Fruit fly (Drosophila melanogaster) whole organism, prepupa: ENCODE data around the gene Nna1.

ENCODE experiments used
- CG10669 ChIP-seq: fragments of 200-800 bp; sonication (Bioruptor generic); optimal IDR thresholded peaks from 3 replicates; lab custom pipeline; 2018; ENCODE audit warnings: missing biosample characterization, mild to moderate bottlenecking, missing genetic modification characterization, moderate library complexity
- CG11294 ChIP-seq: fragments of 200-800 bp; sonication (Bioruptor generic); IDR thresholded peaks from 2 replicates; pipeline ENCODE4 v1.3.6; 2022; ENCODE audit warnings: missing biosample characterization, missing genetic modification characterization
- CG11902 ChIP-seq: fragments of 200-800 bp; sonication (Bioruptor generic); optimal IDR thresholded peaks from 3 replicates; lab custom pipeline; 2016; ENCODE audit warnings: missing biosample characterization, missing genetic modification characterization
- CG15336 ChIP-seq: fragments of 200-800 bp; sonication (Bioruptor generic); IDR thresholded peaks from 2 replicates; pipeline ENCODE4 v1.3.6; 2022; ENCODE audit warnings: missing biosample characterization, missing genetic modification characterization
- CG1621 ChIP-seq: fragments of 200-800 bp; sonication (Bioruptor generic); optimal IDR thresholded peaks from 3 replicates; lab custom pipeline; 2018; ENCODE audit warnings: missing biosample characterization, mild to moderate bottlenecking, missing genetic modification characterization
- CG3032 ChIP-seq: fragments of 200-800 bp; optimal IDR thresholded peaks from 2 replicates; lab custom pipeline; 2019; ENCODE audit warnings: missing biosample characterization, mild to moderate bottlenecking, missing genetic modification characterization, moderate library complexity
- CG31627 ChIP-seq: fragments of 200-800 bp; sonication (Bioruptor generic); optimal IDR thresholded peaks from 3 replicates; lab custom pipeline; 2016; ENCODE audit warnings: missing biosample characterization, missing genetic modification characterization
- CG32006 ChIP-seq: fragments of 200-800 bp; sonication (Bioruptor generic); optimal IDR thresholded peaks from 3 replicates; lab custom pipeline; 2017; ENCODE audit warnings: missing biosample characterization, mild to moderate bottlenecking, missing genetic modification characterization
- CG3919 ChIP-seq: fragments of 200-800 bp; sonication (Bioruptor generic); optimal IDR thresholded peaks from 3 replicates; lab custom pipeline; 2016; ENCODE audit warnings: missing biosample characterization, missing genetic modification characterization
- CG4318 ChIP-seq: fragments of 200-800 bp; sonication (Bioruptor generic); optimal IDR thresholded peaks from 3 replicates; lab custom pipeline; 2017; ENCODE audit warnings: missing biosample characterization, mild to moderate bottlenecking, missing genetic modification characterization
- CG6163 ChIP-seq: fragments of 200-800 bp; sonication (Bioruptor generic); IDR thresholded peaks from 3 replicates; pipeline ENCODE4 v1.3.6; 2022; ENCODE audit warnings: missing biosample characterization, missing genetic modification characterization
- CG6276 ChIP-seq: fragments of 200-800 bp; sonication (Bioruptor generic); optimal IDR thresholded peaks from 2 replicates; lab custom pipeline; 2017; ENCODE audit warnings: missing biosample characterization, mild to moderate bottlenecking, missing genetic modification characterization
- CG6792 ChIP-seq: fragments of 200-800 bp; sonication (Bioruptor generic); optimal IDR thresholded peaks from 3 replicates; lab custom pipeline; 2016; ENCODE audit warnings: missing biosample characterization, missing genetic modification characterization
- CG6854 ChIP-seq: fragments of 200-800 bp; sonication (Bioruptor generic); optimal IDR thresholded peaks from 2 replicates; lab custom pipeline; 2017; ENCODE audit warnings: missing biosample characterization, mild to moderate bottlenecking, missing genetic modification characterization
- CG8119 ChIP-seq: fragments of 200-800 bp; sonication (Bioruptor generic); IDR thresholded peaks from 3 replicates; pipeline ENCODE4 v1.3.6; 2022; ENCODE audit warnings: missing biosample characterization, missing genetic modification characterization
- CG8319 ChIP-seq: fragments of 200-800 bp; sonication (Bioruptor generic); optimal IDR thresholded peaks from 3 replicates; lab custom pipeline; 2016; ENCODE audit warnings: missing biosample characterization, missing genetic modification characterization
- CG9139 ChIP-seq: fragments of 200-800 bp; sonication (Bioruptor generic); optimal IDR thresholded peaks from 3 replicates; lab custom pipeline; 2017; ENCODE audit warnings: missing biosample characterization, mild to moderate bottlenecking, missing genetic modification characterization
- Eip78C ChIP-seq: fragments of 200-800 bp; sonication (Bioruptor generic); peaks from one replicate; lab custom pipeline; 2016; ENCODE audit warnings: missing biosample characterization, missing genetic modification characterization
- Eip93F ChIP-seq: fragments of 200-800 bp; sonication (Bioruptor generic); optimal IDR thresholded peaks from 2 replicates; lab custom pipeline; 2016; ENCODE audit warnings: missing biosample characterization, mild to moderate bottlenecking, missing genetic modification characterization
- Gug ChIP-seq: fragments of 200-800 bp; sonication (Bioruptor generic); IDR thresholded peaks from 2 replicates; pipeline ENCODE4 v1.3.6; 2022; ENCODE audit warnings: missing biosample characterization, missing genetic modification characterization
- Hr38 ChIP-seq: sonication (Bioruptor generic); optimal IDR thresholded peaks from 2 replicates; lab custom pipeline; 2016; ENCODE audit warnings: missing biosample characterization, missing genetic modification characterization
- Hr39 ChIP-seq: fragments of 200-800 bp; sonication (Bioruptor generic); optimal IDR thresholded peaks from 2 replicates; lab custom pipeline; 2016; ENCODE audit warnings: missing biosample characterization, missing genetic modification characterization
- Hr4 ChIP-seq: fragments of 200-800 bp; sonication (Bioruptor generic); optimal IDR thresholded peaks from 3 replicates; lab custom pipeline; 2016; ENCODE audit warnings: missing biosample characterization, missing genetic modification characterization
- Lpt ChIP-seq: fragments of 200-800 bp; sonication (Bioruptor generic); optimal IDR thresholded peaks from 3 replicates; lab custom pipeline; 2016; ENCODE audit warnings: missing biosample characterization, missing genetic modification characterization
- Met ChIP-seq: fragments of 200-800 bp; sonication (Bioruptor generic); optimal IDR thresholded peaks from 3 replicates; lab custom pipeline; 2016; ENCODE audit warnings: missing biosample characterization, missing genetic modification characterization
- Sox15 ChIP-seq: fragments of 200-800 bp; sonication (Bioruptor generic); optimal IDR thresholded peaks from 3 replicates; lab custom pipeline; 2016; ENCODE audit warnings: missing biosample characterization, missing genetic modification characterization
- achi ChIP-seq: fragments of 200-800 bp; sonication (Bioruptor generic); optimal IDR thresholded peaks from 3 replicates; lab custom pipeline; 2016; ENCODE audit warnings: missing biosample characterization, missing genetic modification characterization
- acj6 ChIP-seq: fragments of 200-800 bp; sonication (Bioruptor generic); optimal IDR thresholded peaks from 3 replicates; lab custom pipeline; 2016; ENCODE audit warnings: missing biosample characterization, missing genetic modification characterization
- cyc ChIP-seq: fragments of 200-800 bp; sonication (Bioruptor generic); optimal IDR thresholded peaks from 3 replicates; lab custom pipeline; 2016; ENCODE audit warnings: missing biosample characterization, missing genetic modification characterization
- dac ChIP-seq: fragments of 200-800 bp; sonication (Bioruptor generic); optimal IDR thresholded peaks from 2 replicates; lab custom pipeline; 2017; ENCODE audit warnings: missing biosample characterization, mild to moderate bottlenecking, missing genetic modification characterization
- eg ChIP-seq: fragments of 200-800 bp; sonication (Bioruptor generic); IDR thresholded peaks from 3 replicates; pipeline ENCODE4 v1.3.6; 2022; ENCODE audit warnings: missing biosample characterization, missing genetic modification characterization
- esn ChIP-seq: fragments of 200-800 bp; sonication (Bioruptor generic); optimal IDR thresholded peaks from 2 replicates; lab custom pipeline; 2016; ENCODE audit warnings: missing biosample characterization, mild to moderate bottlenecking, missing genetic modification characterization, moderate library complexity
- fd59A ChIP-seq: fragments of 200-800 bp; sonication (Bioruptor generic); optimal IDR thresholded peaks from 2 replicates; lab custom pipeline; 2017; ENCODE audit warnings: missing biosample characterization, mild to moderate bottlenecking, missing genetic modification characterization, missing genetic modification reagents
- fkh ChIP-seq: fragments of 200-800 bp; sonication (Bioruptor generic); optimal IDR thresholded peaks from 3 replicates; lab custom pipeline; 2017; ENCODE audit warnings: missing biosample characterization, mild to moderate bottlenecking, missing genetic modification characterization, moderate library complexity
- lz ChIP-seq: fragments of 200-800 bp; sonication (Bioruptor generic); optimal IDR thresholded peaks from 3 replicates; lab custom pipeline; 2016; ENCODE audit warnings: missing biosample characterization, missing genetic modification characterization
- net ChIP-seq: fragments of 200-800 bp; sonication (Bioruptor generic); optimal IDR thresholded peaks from 3 replicates; lab custom pipeline; 2016; ENCODE audit warnings: missing biosample characterization, missing genetic modification characterization
- salr ChIP-seq, 2 experiments: fragments of 200-800 bp; sonication (Bioruptor generic); optimal IDR thresholded peaks; 3 replicates each; lab custom pipeline; 2016 to 2018; ENCODE audit warnings: missing biosample characterization in 2 of 2, missing genetic modification characterization in 2 of 2, mild to moderate bottlenecking in 1 of 2
- spab ChIP-seq: fragments of 200-800 bp; sonication (Bioruptor generic); optimal IDR thresholded peaks from 2 replicates; lab custom pipeline; 2017; ENCODE audit warnings: missing biosample characterization, mild to moderate bottlenecking, missing genetic modification characterization, missing genetic modification reagents
- ss ChIP-seq, 2 experiments: fragments of 200-800 bp; sonication (Bioruptor generic); optimal IDR thresholded peaks; 2 replicates in 1 of 2; 3 replicates in 1 of 2; lab custom pipeline; 2017 to 2018; ENCODE audit warnings: mild to moderate bottlenecking in 2 of 2, missing biosample characterization in 2 of 2, missing genetic modification characterization in 2 of 2, moderate library complexity in 1 of 2
- svp ChIP-seq: fragments of 200-800 bp; sonication (Bioruptor generic); peaks from one replicate; lab custom pipeline; 2016; ENCODE audit warnings: missing biosample characterization, missing genetic modification characterization
- vri ChIP-seq: fragments of 200-800 bp; sonication (Bioruptor generic); optimal IDR thresholded peaks from 3 replicates; lab custom pipeline; 2016; ENCODE audit warnings: missing biosample characterization, mild to moderate bottlenecking, missing genetic modification characterization

Gene Nna1

dm6 chrX:13756776-13757312, 64.8 kb downstream of the Nna1 start, which contains the start of the genes CG32625 and Rtc1 (continued):
- no peak for TF ChIP-seq CG9139 (GFP tag; lab: Kevin White, UChicago)
- TF ChIP-seq CG6276 (GFP tag; lab: Kevin White, UChicago), result no peak
- TF ChIP-seq CG6163 (GFP tag; lab: Robert Waterston, UW), result no peak
- peak; percentile 55 for TF ChIP-seq svp (GFP tag; lab: Kevin White, UChicago)
- TF ChIP-seq CG32006 (GFP tag; lab: Kevin White, UChicago), result peak; percentile 1
- peak; percentile 34 for TF ChIP-seq achi
- TF ChIP-seq ss (GFP tag; optimal IDR thresholded peaks at IDR 0.05; lab: Kevin White, UChicago), result no peak
- TF ChIP-seq CG11902 (GFP tag; lab: Kevin White, UChicago), result no peak
- TF ChIP-seq CG15336 (GFP tag; lab: Robert Waterston, UW), result peak; percentile 37; the same call in 1 of the 2 replicates
- TF ChIP-seq fkh, result peak; percentile 77
- no peak for TF ChIP-seq Sox15 (GFP tag; lab: Kevin White, UChicago)
- TF ChIP-seq Gug (GFP tag; lab: Robert Waterston, UW), result no peak; the same call in 1 of the 2 replicates
- TF ChIP-seq CG8319 (GFP tag; lab: Kevin White, UChicago), result no peak
- peak; percentile 27 for TF ChIP-seq esn (GFP tag; lab: Kevin White, UChicago)
- TF ChIP-seq CG6854 (GFP tag; lab: Kevin White, UChicago), result no peak
- TF ChIP-seq salr (GFP tag; optimal IDR thresholded peaks at IDR 0.05; lab: Kevin White, UChicago), result no peak
- no peak for TF ChIP-seq vri
- TF ChIP-seq CG11294 (GFP tag; lab: Robert Waterston, UW), result no peak
- no peak for TF ChIP-seq spab (GFP tag; lab: Kevin White, UChicago)
- no peak for TF ChIP-seq Lpt (GFP tag; lab: Kevin White, UChicago)
- no peak for TF ChIP-seq Hr38 (GFP tag; lab: Kevin White, UChicago)

dm6 chrX:13758989-13759549, 67.0 kb downstream of the Nna1 start, which contains the start of gene Yp3:
Gene Yp3 (plus strand): TSS chrX:13759546.
- TF ChIP-seq Eip78C (GFP tag; lab: Kevin White, UChicago) (no peak), fd59A (GFP tag; lab: Kevin White, UChicago) (no peak), svp (GFP tag; lab: Kevin White, UChicago) (peak; percentile 38), CG31627 (GFP tag; lab: Kevin White, UChicago) (no peak)

dm6 chrX:13761762-13762371, 69.8 kb downstream of the Nna1 start:
- TF ChIP-seq CG8119 (GFP tag; lab: Robert Waterston, UW) (no peak), fkh (peak; percentile 29), CG1621 (tag; lab: Kevin White, UChicago) (peak; percentile 51)
- TF ChIP-seq, all 60 proteins: peak for 2

- TF ChIP-seq dac (GFP tag; lab: Kevin White, UChicago), result peak; percentile 81
- peak in 1 of 2 experiments; percentile 93 for TF ChIP-seq salr (GFP tag; optimal IDR thresholded peaks at IDR 0.05; lab: Kevin White, UChicago)
- peak; percentile 80 for TF ChIP-seq acj6 (GFP tag; lab: Kevin White, UChicago)
- peak; percentile 78 for TF ChIP-seq CG6792 (GFP tag; lab: Kevin White, UChicago)
- peak; percentile 53 for TF ChIP-seq Eip93F (GFP tag; lab: Kevin White, UChicago)
- peak; percentile 23 for TF ChIP-seq fkh
- peak; percentile 72 for TF ChIP-seq Gug (GFP tag; lab: Robert Waterston, UW)
- peak; percentile 82 for TF ChIP-seq Met (GFP tag; lab: Kevin White, UChicago)
- peak; percentile 83 for TF ChIP-seq CG3032 (tag; lab: Kevin White, UChicago)
- TF ChIP-seq CG4318 (GFP tag; lab: Kevin White, UChicago), result peak; percentile 92
- peak; percentile 54 for TF ChIP-seq CG8319 (GFP tag; lab: Kevin White, UChicago)
- TF ChIP-seq cyc (GFP tag; lab: Kevin White, UChicago), result peak; percentile 83
- peak; percentile 84 for TF ChIP-seq CG6276 (GFP tag; lab: Kevin White, UChicago)
- TF ChIP-seq Hr4, result peak; percentile 85
- TF ChIP-seq CG32006 (GFP tag; lab: Kevin White, UChicago), result peak; percentile 95
- peak; percentile 72 for TF ChIP-seq CG31627 (GFP tag; lab: Kevin White, UChicago)
- peak; percentile 88 for TF ChIP-seq esn (GFP tag; lab: Kevin White, UChicago)
- peak; percentile 94 for TF ChIP-seq Eip78C (GFP tag; lab: Kevin White, UChicago)
- TF ChIP-seq net, result peak; percentile 73
- peak; percentile 73 for TF ChIP-seq Hr39 (GFP tag; lab: Kevin White, UChicago)
- peak; percentile 100 for TF ChIP-seq CG10669 (GFP tag; lab: Kevin White, UChicago)
- TF ChIP-seq CG8119 (GFP tag; lab: Robert Waterston, UW), result peak; percentile 80
- peak; percentile 32 for TF ChIP-seq CG9139 (GFP tag; lab: Kevin White, UChicago)
- TF ChIP-seq eg (GFP tag; lab: Robert Waterston, UW), result peak; percentile 64; the same call in 2 of the 3 replicates
- TF ChIP-seq vri, result peak; percentile 9
- peak; percentile 88 for TF ChIP-seq CG3919 (GFP tag; lab: Kevin White, UChicago)
- peak; percentile 84 for TF ChIP-seq lz (GFP tag; lab: Kevin White, UChicago)
Measured at dm6 chrX:13762372-13762883, 70.3 kb downstream of the Nna1 start, which contains the start of gene rdgB. Gene rdgB (plus strand): TSS chrX:13762752.
